Fruit fly (Drosophila melanogaster): ENCODE results near the gene CG9581.

DNA sequence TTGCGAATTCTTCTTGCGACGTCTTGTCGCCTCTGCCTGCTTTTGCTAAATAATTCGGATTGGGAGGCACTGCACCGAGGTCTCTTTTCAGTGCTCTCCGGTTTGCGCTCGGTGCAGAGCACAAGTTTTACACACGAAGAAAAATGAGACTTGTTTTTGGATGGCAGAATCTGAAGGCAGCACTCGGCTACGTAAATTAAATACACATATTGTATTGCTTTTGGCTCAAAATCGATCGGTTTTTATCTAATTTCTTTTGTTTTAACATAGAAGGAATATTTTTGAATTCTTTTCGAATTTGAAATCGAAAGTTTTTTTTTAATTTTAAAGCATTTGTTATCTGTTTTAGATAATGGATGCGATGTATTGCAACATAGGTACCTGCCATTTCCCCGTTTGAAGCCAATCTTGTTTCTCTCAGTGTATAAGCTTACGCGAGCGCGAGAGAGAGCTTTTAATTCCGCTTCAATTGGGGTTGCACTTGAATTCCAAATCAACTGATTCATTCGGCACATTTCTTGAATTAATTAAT is 3.7 kb upstream of the CG9581 start, which contains the start of gene AnxB10:
- peak; percentile 87 for TF ChIP-seq CG16779 (tag; optimal IDR thresholded peaks at IDR 0.05)
- TF ChIP-seq CG11762 (GFP tag; optimal IDR thresholded peaks at IDR 0.05; ENCODE audit: insufficient read depth), result peak; percentile 94
- TF ChIP-seq OdsH (GFP tag; optimal IDR thresholded peaks at IDR 0.05), result peak; percentile 96
- TF ChIP-seq CG1621 (tag; optimal IDR thresholded peaks at IDR 0.05), result peak; percentile 81
- peak; percentile 94 for TF ChIP-seq CG8119 (GFP tag; IDR thresholded peaks at IDR 0.05)
- peak; percentile 94 for TF ChIP-seq Sox102F (GFP tag; optimal IDR thresholded peaks at IDR 0.05)
- TF ChIP-seq CG34406 (GFP tag; optimal IDR thresholded peaks at IDR 0.05), result peak; percentile 95
- peak; percentile 88 for TF ChIP-seq CG11294 (GFP tag; IDR thresholded peaks at IDR 0.05)
- TF ChIP-seq CG6276 (GFP tag; optimal IDR thresholded peaks at IDR 0.05), result peak; percentile 93
- TF ChIP-seq Eip93F (GFP tag; optimal IDR thresholded peaks at IDR 0.05), result peak; percentile 81
- peak; percentile 87 for TF ChIP-seq vri (GFP tag; optimal IDR thresholded peaks at IDR 0.05)

All from whole organism, prepupa.